Fruit fly (Drosophila melanogaster): Measurements from ENCODE around the gene CG14323.

The CG14323 gene

DNA sequence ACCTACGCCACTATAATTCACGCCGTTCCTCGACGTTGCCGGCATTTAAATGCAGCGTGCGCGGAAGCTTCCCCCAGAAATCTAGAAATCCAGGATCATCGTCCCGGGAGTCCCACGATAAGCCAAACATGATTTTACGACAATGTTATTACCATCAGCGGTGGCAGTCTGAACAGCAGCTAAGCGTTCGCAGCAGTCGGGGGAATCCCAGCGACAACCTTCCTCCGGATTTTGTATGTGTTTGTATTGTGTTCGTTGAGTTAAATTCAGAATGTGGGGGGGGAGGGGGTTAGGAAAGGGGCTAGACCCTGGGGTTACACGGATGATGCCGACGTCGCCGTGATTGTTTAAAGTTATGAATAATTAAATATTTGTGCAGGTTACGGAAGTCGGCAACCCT is 22.1 kb upstream of the CG14323 start (continued):
- no peak for TF ChIP-seq crp (GFP tag; optimal IDR thresholded peaks at IDR 0.05)
- peak; percentile 52 for TF ChIP-seq CG13894 (tag; optimal IDR thresholded peaks at IDR 0.05)
- no peak for TF ChIP-seq MESR4 (GFP tag; optimal IDR thresholded peaks at IDR 0.05)
- no peak for TF ChIP-seq trh (GFP tag; optimal IDR thresholded peaks at IDR 0.05)
- no peak for TF ChIP-seq CoRest (tag; optimal IDR thresholded peaks at IDR 0.05)
- no peak for TF ChIP-seq bigmax (GFP tag; optimal IDR thresholded peaks at IDR 0.05)
- no peak for TF ChIP-seq CG16863 (GFP tag; optimal IDR thresholded peaks at IDR 0.05)

DNA sequence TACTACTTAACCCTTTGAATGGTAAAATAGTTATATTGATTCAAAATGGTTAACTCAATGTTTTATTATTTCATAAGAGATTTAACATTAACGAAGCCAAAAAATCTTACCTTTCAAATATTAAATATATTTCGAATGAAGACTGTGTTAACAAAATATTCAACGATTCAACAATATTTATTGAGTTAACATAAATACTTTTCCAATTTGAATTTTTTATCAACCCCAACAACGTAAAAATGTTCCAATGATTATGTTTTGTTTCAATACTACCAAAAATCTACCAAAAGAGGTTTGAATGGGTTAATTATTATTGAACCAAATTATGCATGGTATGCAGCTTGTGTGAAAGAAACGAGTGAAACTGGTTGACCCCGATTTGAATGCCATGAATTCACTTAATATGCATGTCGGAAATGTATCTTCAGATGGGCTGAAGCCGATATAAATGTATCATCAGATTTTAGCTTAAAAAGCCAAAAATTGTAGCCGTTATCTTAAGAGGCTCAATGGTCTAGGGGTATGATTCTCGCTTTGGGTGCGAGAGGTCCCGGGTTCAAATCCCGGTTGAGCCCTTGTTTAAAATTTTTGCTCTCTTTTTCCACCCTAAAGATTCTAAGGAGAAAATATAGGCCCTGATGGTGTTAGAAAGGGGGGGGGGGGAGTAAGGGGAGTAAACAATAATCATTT is 9.4 kb upstream of the CG14323 start:
- TF ChIP-seq CG11504 (tag; optimal IDR thresholded peaks at IDR 0.05), result peak; percentile 33
- no peak for TF ChIP-seq CG1233 (GFP tag; optimal IDR thresholded peaks at IDR 0.05)
- TF ChIP-seq dati (GFP tag; IDR thresholded peaks at IDR 0.05), result no peak
- TF ChIP-seq scrt (GFP tag; optimal IDR thresholded peaks at IDR 0.05), result no peak
- TF ChIP-seq aop (GFP tag; IDR thresholded peaks at IDR 0.05), result no peak
- TF ChIP-seq CG6791 (GFP tag; IDR thresholded peaks at IDR 0.05; ENCODE audit: partially characterized antibody), result peak; percentile 20; the same call in 1 of the 3 replicates
- no peak for TF ChIP-seq cwo (GFP tag; optimal IDR thresholded peaks at IDR 0.05)
- TF ChIP-seq corto (GFP tag; optimal IDR thresholded peaks at IDR 0.05), result no peak
- no peak for TF ChIP-seq Doc2 (GFP tag; IDR thresholded peaks at IDR 0.05)
- TF ChIP-seq otp (GFP tag; IDR thresholded peaks at IDR 0.05), result no peak
- no peak for TF ChIP-seq CG30431 (GFP tag; optimal IDR thresholded peaks at IDR 0.05)
- TF ChIP-seq emc (GFP tag; optimal IDR thresholded peaks at IDR 0.05), result no peak
- TF ChIP-seq CG31365 (tag; optimal IDR thresholded peaks at IDR 0.05), result no peak
- 0 out of 2 replicates have a peak, but pooled peaks have one; percentile 22 for TF ChIP-seq CG42726 (GFP tag; IDR thresholded peaks at IDR 0.05; ENCODE audit: partially characterized antibody)
- no peak for TF ChIP-seq bigmax (GFP tag; optimal IDR thresholded peaks at IDR 0.05)
- no peak for TF ChIP-seq Ada2b (GFP tag; IDR thresholded peaks at IDR 0.05)
- TF ChIP-seq CG17385 (GFP tag; optimal IDR thresholded peaks at IDR 0.05), result no peak
- TF ChIP-seq sd (tag; optimal IDR thresholded peaks at IDR 0.05), result peak; percentile 93
- 0 out of 2 replicates have a peak, but pooled peaks have one; percentile 7 for TF ChIP-seq ato (GFP tag; IDR thresholded peaks at IDR 0.05; ENCODE audit: partially characterized antibody)
- no peak for TF ChIP-seq CG14014 (GFP tag; IDR thresholded peaks at IDR 0.05)
- TF ChIP-seq CG10321 (GFP tag; IDR thresholded peaks at IDR 0.05), result no peak
- no peak for TF ChIP-seq kni (GFP tag; optimal IDR thresholded peaks at IDR 0.05)
- TF ChIP-seq CG18476 (GFP tag; optimal IDR thresholded peaks at IDR 0.05), result no peak
- TF ChIP-seq da (GFP tag; optimal IDR thresholded peaks at IDR 0.05), result no peak
- no peak for TF ChIP-seq Bteb2 (GFP tag; optimal IDR thresholded peaks at IDR 0.05)
- no peak for TF ChIP-seq Meics (GFP tag; optimal IDR thresholded peaks at IDR 0.05)
- TF ChIP-seq Chrac-16 (GFP tag; optimal IDR thresholded peaks at IDR 0.05), result no peak
- peak; percentile 82 for TF ChIP-seq Bdp1 (GFP tag; optimal IDR thresholded peaks at IDR 0.05)
- no peak for TF ChIP-seq Dll (GFP tag; IDR thresholded peaks at IDR 0.05; ENCODE audit: partially characterized antibody)
- TF ChIP-seq CG1647 (GFP tag; optimal IDR thresholded peaks at IDR 0.05), result no peak
- no peak for TF ChIP-seq CG8765 (GFP tag; IDR thresholded peaks at IDR 0.05)
- no peak for TF ChIP-seq CG8359 (GFP tag; optimal IDR thresholded peaks at IDR 0.05; ENCODE audit: borderline replicate concordance)
- TF ChIP-seq btn (GFP tag; optimal IDR thresholded peaks at IDR 0.05), result no peak
- TF ChIP-seq HLH3B (GFP tag; IDR thresholded peaks at IDR 0.05), result no peak
- TF ChIP-seq gsb-n (tag; optimal IDR thresholded peaks at IDR 0.05), result peak; percentile 1
- TF ChIP-seq CG18764 (GFP tag; optimal IDR thresholded peaks at IDR 0.05), result no peak
- TF ChIP-seq zen2 (GFP tag; IDR thresholded peaks at IDR 0.05; ENCODE audit: partially characterized antibody), result no peak
- TF ChIP-seq CG17361 (GFP tag; IDR thresholded peaks at IDR 0.05), result peak; percentile 31; the same call in 1 of the 3 replicates
- TF ChIP-seq CG6272 (GFP tag; IDR thresholded peaks at IDR 0.05), result no peak
- TF ChIP-seq bowl (GFP tag; IDR thresholded peaks at IDR 0.05), result no peak
- TF ChIP-seq so (GFP tag; IDR thresholded peaks at IDR 0.05), result no peak
- peak; percentile 10 for TF ChIP-seq CG13424 (tag; optimal IDR thresholded peaks at IDR 0.05)

All from whole organism, embryonic.